Worm (Caenorhabditis elegans) whole organism, L4 larva: ENCODE measurements around the gene Y47D3A.1.
"Not testable (repeated sequence)": the region's sequence is repeated elsewhere in the genome, so short reads cannot be mapped to it uniquely, and the experiment has no call there.

Experiments used
- F37D6.2 ChIP-seq: sonication (generic microtip); optimal IDR thresholded peaks from 2 replicates; lab custom pipeline; 2016; ENCODE audit warnings: mild to moderate bottlenecking, missing genetic modification characterization, missing compliant biosample characterization
- F44E2.7 ChIP-seq: fragments of 200-800 bp; sonication (Bioruptor generic); IDR thresholded peaks from 2 replicates; pipeline ENCODE4 v2.1.2; 2022; ENCODE audit warnings: missing genetic modification characterization, missing compliant biosample characterization
- F49E8.2 ChIP-seq: sonication (generic microtip); optimal IDR thresholded peaks from 2 replicates; lab custom pipeline; 2016; ENCODE audit warnings: missing compliant biosample characterization, mild to moderate bottlenecking, missing genetic modification characterization, borderline replicate concordance
- T20F7.1 ChIP-seq: fragments of 200-800 bp; sonication (Bioruptor generic); optimal IDR thresholded peaks from 2 replicates; lab custom pipeline; 2018; ENCODE audit warnings: mild to moderate bottlenecking, missing genetic modification characterization, missing compliant biosample characterization
- Y48G9A.11 ChIP-seq: fragments of 200-800 bp; sonication (Bioruptor generic); IDR thresholded peaks from 2 replicates; pipeline ENCODE4 v1.3.6; 2022; ENCODE audit warnings: missing genetic modification reagents, missing genetic modification characterization, missing compliant biosample characterization
- aha-1 ChIP-seq: fragments of 150-350 bp; peaks from one replicate; lab custom pipeline; 2014; ENCODE audit warnings: missing biosample characterization, missing genetic modification characterization
- ama-1 ChIP-seq: fragments of 150-350 bp; optimal IDR thresholded peaks from 2 replicates; lab custom pipeline; 2014; ENCODE audit warnings: inconsistent platforms, mixed read lengths
- ceh-20 ChIP-seq: fragments of 200-800 bp; sonication (Bioruptor generic); IDR thresholded peaks from 2 replicates; pipeline ENCODE4 v1.3.6; 2022; ENCODE audit warnings: missing genetic modification reagents, missing genetic modification characterization, missing compliant biosample characterization
- ceh-28 ChIP-seq: fragments of 150-350 bp; optimal IDR thresholded peaks from 2 replicates; lab custom pipeline; 2014; ENCODE audit warnings: missing biosample characterization, missing genetic modification reagents, missing genetic modification characterization
- ceh-62 ChIP-seq: sonication (generic microtip); optimal IDR thresholded peaks from 2 replicates; lab custom pipeline; 2017; ENCODE audit warnings: missing biosample characterization, missing genetic modification characterization
- ceh-82 ChIP-seq: sonication (generic microtip); optimal IDR thresholded peaks from 2 replicates; lab custom pipeline; 2017; ENCODE audit warnings: missing biosample characterization, missing genetic modification characterization
- daf-12 ChIP-seq: fragments of 150-350 bp; optimal IDR thresholded peaks from 2 replicates; lab custom pipeline; 2014; ENCODE audit warnings: missing biosample characterization, missing genetic modification reagents, missing genetic modification characterization
- daf-19 ChIP-seq: fragments of 200-800 bp; sonication (Bioruptor generic); conservative IDR thresholded peaks from 2 replicates; pipeline ENCODE4 v1.3.6; 2022; ENCODE audit warnings: missing genetic modification characterization, missing compliant biosample characterization
- daf-8 ChIP-seq: fragments of 200-800 bp; sonication (Bioruptor generic); IDR thresholded peaks from 2 replicates; pipeline ENCODE4 v1.3.6; 2022; ENCODE audit warnings: missing genetic modification characterization, missing compliant biosample characterization
- fos-1 ChIP-seq: fragments of 150-350 bp; optimal IDR thresholded peaks from 2 replicates; lab custom pipeline; 2014; ENCODE audit warnings: missing biosample characterization, missing genetic modification characterization
- hif-1 ChIP-seq, 2 experiments: sonication (generic microtip); optimal IDR thresholded peaks; 2 replicates each; lab custom pipeline; 2016 to 2017; ENCODE audit warnings: missing compliant biosample characterization in 2 of 2, missing genetic modification characterization in 2 of 2, missing genetic modification reagents in 2 of 2, missing genotype in 2 of 2, mild to moderate bottlenecking in 1 of 2
- hlh-30 ChIP-seq: sonication (generic microtip); optimal IDR thresholded peaks from 2 replicates; lab custom pipeline; 2017; ENCODE audit warnings: antibody characterized with exemption, mild to moderate bottlenecking, missing genetic modification characterization, missing compliant biosample characterization; ENCODE audit not compliant: insufficient read depth
- lim-7 ChIP-seq: fragments of 200-800 bp; sonication (Bioruptor generic); IDR thresholded peaks from 2 replicates; pipeline ENCODE4 v1.3.6; 2022; ENCODE audit warnings: missing genetic modification characterization, missing compliant biosample characterization
- lin-15B ChIP-seq: fragments of 150-350 bp; sonication (generic microtip); optimal IDR thresholded peaks from 3 replicates; lab custom pipeline; 2014; ENCODE audit warnings: missing biosample characterization, missing genetic modification characterization
- lir-3 ChIP-seq: sonication (generic microtip); optimal IDR thresholded peaks from 2 replicates; lab custom pipeline; 2016; ENCODE audit warnings: mild to moderate bottlenecking, missing genetic modification characterization, missing compliant biosample characterization
- mxl-2 ChIP-seq: fragments of 200-800 bp; sonication (Bioruptor generic); conservative IDR thresholded peaks from 2 replicates; pipeline ENCODE4 v1.3.6; 2022; ENCODE audit warnings: missing genetic modification reagents, missing genetic modification characterization, missing compliant biosample characterization
- mxl-3 ChIP-seq: fragments of 200-800 bp; sonication (Bioruptor generic); optimal IDR thresholded peaks from 2 replicates; lab custom pipeline; 2018; ENCODE audit warnings: mild to moderate bottlenecking, missing genetic modification characterization, missing compliant biosample characterization
- nhr-237 ChIP-seq: sonication (generic microtip); optimal IDR thresholded peaks from 2 replicates; lab custom pipeline; 2017; ENCODE audit warnings: missing biosample characterization, missing genetic modification characterization
- nhr-41 ChIP-seq: fragments of 200-800 bp; sonication (Bioruptor generic); IDR thresholded peaks from 2 replicates; pipeline ENCODE4 v1.3.6; 2022; ENCODE audit warnings: missing genetic modification reagents, missing genetic modification characterization, missing compliant biosample characterization
- nhr-48 ChIP-seq: sonication (generic microtip); optimal IDR thresholded peaks from 2 replicates; lab custom pipeline; 2016; ENCODE audit warnings: mild to moderate bottlenecking, missing genetic modification characterization, missing compliant biosample characterization
- nhr-77 ChIP-seq: fragments of 150-350 bp; optimal IDR thresholded peaks from 2 replicates; lab custom pipeline; 2014; ENCODE audit warnings: missing biosample characterization, missing genetic modification characterization
- saeg-2 ChIP-seq: fragments of 200-800 bp; sonication (Bioruptor generic); IDR thresholded peaks from 2 replicates; pipeline ENCODE4 v1.3.6; 2022; ENCODE audit warnings: missing genetic modification reagents, missing genetic modification characterization, missing compliant biosample characterization
- set-16 ChIP-seq: fragments of 200-800 bp; sonication (Bioruptor generic); IDR thresholded peaks from 2 replicates; pipeline ENCODE4 v1.3.6; 2022; ENCODE audit warnings: missing genetic modification reagents, missing genetic modification characterization, missing compliant biosample characterization
- skn-1 ChIP-seq: fragments of 150-350 bp; optimal IDR thresholded peaks from 2 replicates; lab custom pipeline; 2014; ENCODE audit warnings: missing biosample characterization, missing genetic modification characterization
- snpc-1.2 ChIP-seq: fragments of 200-800 bp; sonication (Bioruptor generic); IDR thresholded peaks from 2 replicates; pipeline ENCODE4 v1.3.6; 2022; ENCODE audit warnings: missing genetic modification reagents, missing genetic modification characterization, missing compliant biosample characterization
- spr-1 ChIP-seq: sonication (generic microtip); optimal IDR thresholded peaks from 2 replicates; lab custom pipeline; 2016; ENCODE audit warnings: mild to moderate bottlenecking, missing genetic modification characterization, missing compliant biosample characterization
- spr-3 ChIP-seq: fragments of 200-800 bp; sonication (Bioruptor generic); optimal IDR thresholded peaks from 2 replicates; lab custom pipeline; 2018; ENCODE audit warnings: mild to moderate bottlenecking, missing genetic modification characterization, missing compliant biosample characterization
- zag-1 ChIP-seq: fragments of 150-350 bp; optimal IDR thresholded peaks from 2 replicates; lab custom pipeline; 2014; ENCODE audit warnings: missing biosample characterization, missing genetic modification characterization
- zip-11 ChIP-seq: fragments of 200-800 bp; sonication (Bioruptor generic); IDR thresholded peaks from 2 replicates; pipeline ENCODE4 v1.3.6; 2022; ENCODE audit warnings: missing genetic modification characterization, missing compliant biosample characterization
- ztf-7 ChIP-seq: fragments of 150-350 bp; optimal IDR thresholded peaks from 2 replicates; lab custom pipeline; 2014; ENCODE audit warnings: missing biosample characterization, missing genetic modification characterization

The Y47D3A.1 gene

ce11 chrIII:11138922-11139321 is 2.7 kb downstream of the Y47D3A.1 start, which contains the start of gene fbxa-128 (continued):
- TF ChIP-seq Y48G9A.11 (GFP tag; lab: Robert Waterston, UW) (no peak), daf-12 (tag; lab: Kevin White, UChicago) (no peak), zip-11 (GFP tag; lab: Robert Waterston, UW) (no peak), F49E8.2 (no peak), hif-1 (tag; optimal IDR thresholded peaks at IDR 0.05; lab: Kevin White, UChicago) (no peak), nhr-41 (GFP tag; lab: Robert Waterston, UW) (no peak), hlh-30 (tag; lab: Kevin White, UChicago) (peak; percentile 7), ceh-20 (GFP tag; lab: Robert Waterston, UW) (no peak), snpc-1.2 (GFP tag; lab: Robert Waterston, UW) (no peak), saeg-2 (GFP tag; lab: Robert Waterston, UW) (no peak), spr-3 (GFP tag; lab: Kevin White, UChicago) (no peak), spr-1 (no peak)
- TF ChIP-seq, all 104 proteins: peak for 13

ce11 chrIII:11131475-11131874 is 10.2 kb downstream of the Y47D3A.1 start, which contains the start of gene pha-1:
Gene pha-1 (plus strand): TSS chrIII:11131775.
- TF ChIP-seq nhr-48 (tag; lab: Kevin White, UChicago); ceh-20 (GFP tag; lab: Robert Waterston, UW); nhr-77 (tag; lab: Kevin White, UChicago): not testable (repeated sequence)

DNA sequence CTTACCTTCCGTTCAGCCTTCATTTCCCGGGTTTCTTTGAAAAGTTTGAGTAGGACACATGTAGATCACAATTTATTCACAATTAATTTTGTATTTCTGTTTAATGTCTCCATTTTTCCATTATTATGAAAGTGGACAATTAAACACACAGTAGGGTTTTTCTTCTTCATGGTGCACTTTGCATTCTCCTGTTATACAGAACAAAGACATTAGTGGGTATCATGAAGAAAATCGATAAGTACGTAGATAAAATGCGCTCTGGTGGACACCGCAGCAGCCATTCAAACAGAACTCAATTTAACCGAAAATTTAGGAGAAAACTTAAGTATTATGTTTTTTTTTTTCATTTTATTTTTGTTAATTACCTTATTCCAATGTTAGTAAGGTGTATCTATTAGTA is 12.3 kb downstream of the Y47D3A.1 start:
- TF ChIP-seq mxl-3 (no peak), lin-15B (tag; lab: Kevin White, UChicago) (no peak), ceh-28 (tag; lab: Kevin White, UChicago) (peak; percentile 0), ceh-82 (tag; lab: Kevin White, UChicago) (no peak), aha-1 (tag; lab: Kevin White, UChicago) (peak; percentile 61), nhr-41 (GFP tag; lab: Robert Waterston, UW) (no peak), hif-1 (tag; optimal IDR thresholded peaks at IDR 0.05; lab: Kevin White, UChicago) (no peak), ceh-20 (GFP tag; lab: Robert Waterston, UW) (no peak), set-16 (GFP tag; lab: Robert Waterston, UW) (no peak), zag-1 (no peak)

- TF ChIP-seq F37D6.2 (tag; lab: Kevin White, UChicago) (no peak), nhr-48 (tag; lab: Kevin White, UChicago) (no peak), ceh-62 (no peak), ztf-7 (tag; lab: Kevin White, UChicago) (no peak), daf-19 (GFP tag; lab: Robert Waterston, UW) (no peak), lir-3 (tag; lab: Kevin White, UChicago) (no peak), saeg-2 (GFP tag; lab: Robert Waterston, UW) (no peak), T20F7.1 (GFP tag; lab: Kevin White, UChicago) (no peak), lim-7 (no peak), mxl-2 (GFP tag; lab: Robert Waterston, UW) (no peak), fos-1 (tag; lab: Kevin White, UChicago) (no peak), nhr-237 (tag; lab: Kevin White, UChicago) (no peak), mxl-3 (no peak), daf-12 (tag; lab: Kevin White, UChicago) (no peak), daf-8 (GFP tag; lab: Robert Waterston, UW) (no peak), ama-1 (no peak), F44E2.7 (GFP tag; lab: Robert Waterston, UW) (no peak), skn-1 (tag; lab: Kevin White, UChicago) (no peak)
- TF ChIP-seq, all 104 proteins: peak for 0
These were observed 14.1 kb downstream of the Y47D3A.1 start, which contains the start of gene Y48A6C.8 for ce11 chrIII:11127528-11127927. Gene Y48A6C.8 (minus strand): TSS chrIII:11127628.
